Fruit fly (Drosophila melanogaster) whole organism: Measurements from ENCODE around the gene CG17707.

ENCODE experiments used
- CG8478 ChIP-seq: fragments of >200 bp; optimal IDR thresholded peaks from 2 replicates; lab custom pipeline; 2018; ENCODE audit warnings: inconsistent platforms
- pan ChIP-seq: fragments of >200 bp; optimal IDR thresholded peaks from 2 replicates; lab custom pipeline; 2017
- psq ChIP-seq: fragments of >200 bp; optimal IDR thresholded peaks from 2 replicates; lab custom pipeline; 2017
- usp ChIP-seq: fragments of >200 bp; optimal IDR thresholded peaks from 2 replicates; lab custom pipeline; 2017; ENCODE audit warnings: missing biosample characterization, missing genetic modification characterization, mixed read lengths

dm6 chrX:180462-180861 is 32.2 kb upstream of the CG17707 start:
- TF ChIP-seq CG8478 (lab: Kevin White, UChicago) (no peak), psq (no peak), pan (lab: Kevin White, UChicago) (no peak), usp (GFP tag; lab: Kevin White, UChicago) (no peak)
